Worm (Caenorhabditis elegans) whole organism, L2 larva: ENCODE measurements around the gene igeg-1.

ENCODE experiments used
- C34F6.9 ChIP-seq: fragments of 150-350 bp; optimal IDR thresholded peaks from 2 replicates; lab custom pipeline; 2014; ENCODE audit warnings: missing biosample characterization, missing genetic modification characterization
- F13H6.1 ChIP-seq: sonication (generic microtip); optimal IDR thresholded peaks from 2 replicates; lab custom pipeline; 2016; ENCODE audit warnings: missing genetic modification characterization, missing compliant biosample characterization
- R02D3.7 ChIP-seq: fragments of 150-350 bp; optimal IDR thresholded peaks from 2 replicates; lab custom pipeline; 2014; ENCODE audit warnings: missing biosample characterization, missing genetic modification characterization
- Y55F3AM.14 ChIP-seq: fragments of 200-800 bp; sonication (Bioruptor generic); optimal IDR thresholded peaks from 2 replicates; lab custom pipeline; 2018; ENCODE audit warnings: mild to moderate bottlenecking, missing genetic modification characterization, missing compliant biosample characterization
- ZK546.5 ChIP-seq: sonication (generic microtip); optimal IDR thresholded peaks from 2 replicates; lab custom pipeline; 2017; ENCODE audit warnings: missing biosample characterization, missing genetic modification characterization
- aly-2 ChIP-seq: fragments of 150-350 bp; optimal IDR thresholded peaks from 2 replicates; lab custom pipeline; 2014; ENCODE audit warnings: missing biosample characterization, missing genetic modification characterization
- ama-1 ChIP-seq: fragments of 150-350 bp; optimal IDR thresholded peaks from 2 replicates; lab custom pipeline; 2018; ENCODE audit warnings: inconsistent platforms
- blmp-1 ChIP-seq: sonication (generic microtip); optimal IDR thresholded peaks from 2 replicates; lab custom pipeline; 2017; ENCODE audit warnings: missing genetic modification characterization, mild to moderate bottlenecking, missing compliant biosample characterization, antibody characterized with exemption, moderate library complexity; ENCODE audit not compliant: insufficient read depth
- ceh-82 ChIP-seq: fragments of 150-350 bp; optimal IDR thresholded peaks from 2 replicates; lab custom pipeline; 2014; ENCODE audit warnings: missing biosample characterization, missing genetic modification characterization
- crh-2 ChIP-seq: sonication (generic microtip); optimal IDR thresholded peaks from 2 replicates; lab custom pipeline; 2017; ENCODE audit warnings: missing biosample characterization, missing genetic modification characterization
- dmd-4 ChIP-seq: sonication (generic microtip); optimal IDR thresholded peaks from 2 replicates; lab custom pipeline; 2017; ENCODE audit warnings: missing biosample characterization, missing genetic modification characterization
- egl-27 ChIP-seq: sonication (generic microtip); optimal IDR thresholded peaks from 3 replicates; lab custom pipeline; 2017; ENCODE audit warnings: missing biosample characterization, missing genetic modification reagents, missing genetic modification characterization
- elt-1 ChIP-seq: fragments of 150-350 bp; optimal IDR thresholded peaks from 2 replicates; lab custom pipeline; 2014; ENCODE audit warnings: missing biosample characterization, missing genetic modification characterization
- elt-3 ChIP-seq: sonication (generic microtip); optimal IDR thresholded peaks from 2 replicates; lab custom pipeline; 2017; ENCODE audit warnings: missing biosample characterization, missing genetic modification characterization
- gmeb-1 ChIP-seq: fragments of 150-350 bp; optimal IDR thresholded peaks from 2 replicates; lab custom pipeline; 2014; ENCODE audit warnings: missing biosample characterization, missing genetic modification characterization
- lin-13 ChIP-seq: fragments of 150-350 bp; optimal IDR thresholded peaks from 2 replicates; lab custom pipeline; 2014; ENCODE audit warnings: missing biosample characterization, missing genetic modification reagents, missing genetic modification characterization
- lin-39 ChIP-seq: fragments of 150-350 bp; optimal IDR thresholded peaks from 2 replicates; lab custom pipeline; 2014; ENCODE audit warnings: missing biosample characterization, missing genetic modification reagents, missing genetic modification characterization
- mab-5 ChIP-seq: fragments of 150-350 bp; optimal IDR thresholded peaks from 2 replicates; lab custom pipeline; 2014; ENCODE audit warnings: missing biosample characterization, missing genetic modification characterization
- mbf-1 ChIP-seq: sonication (generic microtip); optimal IDR thresholded peaks from 2 replicates; lab custom pipeline; 2017; ENCODE audit warnings: missing biosample characterization, missing genetic modification characterization
- mdl-1 ChIP-seq, 2 experiments: fragments of 150-350 bp in 1 of 2; sonication (generic microtip) in 1 of 2; optimal IDR thresholded peaks; 2 replicates each; lab custom pipeline; 2017; ENCODE audit warnings: missing biosample characterization in 2 of 2, missing genetic modification characterization in 2 of 2
- nhr-10 ChIP-seq: sonication (generic microtip); optimal IDR thresholded peaks from 2 replicates; lab custom pipeline; 2017; ENCODE audit warnings: missing biosample characterization, missing genetic modification characterization
- nhr-11 ChIP-seq: fragments of 150-350 bp; optimal IDR thresholded peaks from 2 replicates; lab custom pipeline; 2014; ENCODE audit warnings: missing biosample characterization, missing genetic modification characterization
- nhr-12 ChIP-seq: fragments of 150-350 bp; optimal IDR thresholded peaks from 2 replicates; lab custom pipeline; 2014; ENCODE audit warnings: missing biosample characterization, missing genetic modification characterization
- nhr-23 ChIP-seq: fragments of 150-350 bp; optimal IDR thresholded peaks from 2 replicates; lab custom pipeline; 2014; ENCODE audit warnings: missing biosample characterization, missing genetic modification reagents, missing genetic modification characterization
- nhr-25 ChIP-seq: fragments of 150-350 bp; sonication (generic microtip); optimal IDR thresholded peaks from 3 replicates; lab custom pipeline; 2014; ENCODE audit warnings: missing biosample characterization, missing genetic modification characterization
- nhr-6 ChIP-seq: fragments of 150-350 bp; optimal IDR thresholded peaks from 2 replicates; lab custom pipeline; 2014; ENCODE audit warnings: missing biosample characterization, missing genetic modification characterization
- nhr-77 ChIP-seq: fragments of 150-350 bp; optimal IDR thresholded peaks from 2 replicates; lab custom pipeline; 2014; ENCODE audit warnings: missing biosample characterization, missing genetic modification characterization
- peb-1 ChIP-seq: fragments of 150-350 bp; optimal IDR thresholded peaks from 2 replicates; lab custom pipeline; 2014; ENCODE audit warnings: missing biosample characterization, missing genetic modification characterization
- sem-4 ChIP-seq: fragments of 150-350 bp; optimal IDR thresholded peaks from 2 replicates; lab custom pipeline; 2014; ENCODE audit warnings: missing biosample characterization, missing genetic modification reagents, missing genetic modification characterization
- skn-1 ChIP-seq: sonication (generic microtip); optimal IDR thresholded peaks from 2 replicates; lab custom pipeline; 2017; ENCODE audit warnings: missing biosample characterization, missing genetic modification characterization
- sma-3 ChIP-seq: sonication (generic microtip); optimal IDR thresholded peaks from 2 replicates; lab custom pipeline; 2016; ENCODE audit warnings: missing genetic modification reagents, missing genetic modification characterization, missing compliant biosample characterization
- sma-9 ChIP-seq, 2 experiments: fragments of 150-350 bp in 1 of 2; sonication (generic microtip) in 1 of 2; optimal IDR thresholded peaks; 2 replicates each; lab custom pipeline; 2014 to 2016; ENCODE audit warnings: missing genetic modification characterization in 2 of 2, mild to moderate bottlenecking in 1 of 2, missing biosample characterization in 1 of 2, missing compliant biosample characterization in 1 of 2, missing genetic modification reagents in 1 of 2, moderate library complexity in 1 of 2
- snpc-4 ChIP-seq: fragments of 150-350 bp; optimal IDR thresholded peaks from 2 replicates; lab custom pipeline; 2014; ENCODE audit warnings: missing biosample characterization, missing genetic modification characterization
- unc-39 ChIP-seq: fragments of 150-350 bp; optimal IDR thresholded peaks from 2 replicates; lab custom pipeline; 2014; ENCODE audit warnings: missing biosample characterization, missing genetic modification characterization
- unc-55 ChIP-seq: fragments of 150-350 bp; sonication (generic microtip); optimal IDR thresholded peaks from 3 replicates; lab custom pipeline; 2014; ENCODE audit warnings: missing biosample characterization, missing genetic modification reagents, missing genetic modification characterization
- unc-62 ChIP-seq: fragments of 150-350 bp; optimal IDR thresholded peaks from 2 replicates; lab custom pipeline; 2014; ENCODE audit warnings: missing biosample characterization, missing genetic modification reagents, missing genetic modification characterization
- zag-1 ChIP-seq: fragments of 150-350 bp; optimal IDR thresholded peaks from 2 replicates; lab custom pipeline; 2014; ENCODE audit warnings: missing biosample characterization, missing genetic modification characterization
- ztf-11 ChIP-seq: sonication (generic microtip); optimal IDR thresholded peaks from 2 replicates; lab custom pipeline; 2017; ENCODE audit warnings: missing biosample characterization, missing genetic modification characterization
- ztf-4 ChIP-seq: fragments of 150-350 bp; optimal IDR thresholded peaks from 2 replicates; lab custom pipeline; 2014; ENCODE audit warnings: missing biosample characterization, missing genetic modification characterization

Gene igeg-1

ce11 chrIV:4567343-4567742 is 4.9 kb downstream of the igeg-1 start, which contains the start of gene F28E10.4:
TSS of gene F28E10.4 (minus strand) at chrIV:4567443.
- TF ChIP-seq zag-1 (tag; lab: Kevin White, UChicago), result no peak
- no peak for TF ChIP-seq lin-13 (GFP tag; lab: Kevin White, UChicago)
- TF ChIP-seq ztf-4 (tag; lab: Kevin White, UChicago), result no peak
- no peak for TF ChIP-seq crh-2 (tag; lab: Kevin White, UChicago)
- TF ChIP-seq nhr-12 (tag; lab: Kevin White, UChicago), result no peak
- no peak for TF ChIP-seq nhr-6 (tag; lab: Kevin White, UChicago)
- TF ChIP-seq elt-3 (tag; lab: Kevin White, UChicago), result no peak
- TF ChIP-seq unc-39 (tag; lab: Kevin White, UChicago), result no peak
- TF ChIP-seq sma-9 (GFP tag; optimal IDR thresholded peaks at IDR 0.05; lab: Kevin White, UChicago), result no peak
- TF ChIP-seq sma-9 (tag; optimal IDR thresholded peaks at IDR 0.05; lab: Kevin White, UChicago), result no peak
- no peak for TF ChIP-seq ztf-11 (tag; lab: Kevin White, UChicago)
- TF ChIP-seq aly-2 (tag; lab: Kevin White, UChicago), result no peak
- no peak for TF ChIP-seq dmd-4 (tag; lab: Kevin White, UChicago)
- no peak for TF ChIP-seq mbf-1 (tag; lab: Kevin White, UChicago)
- TF ChIP-seq blmp-1 (tag; lab: Kevin White, UChicago), result no peak
- TF ChIP-seq egl-27 (tag; lab: Kevin White, UChicago), result no peak
- no peak for TF ChIP-seq snpc-4 (tag; lab: Kevin White, UChicago)
- TF ChIP-seq unc-62 (GFP tag; lab: Kevin White, UChicago), result no peak
- no peak for TF ChIP-seq nhr-23 (tag; lab: Kevin White, UChicago)
- TF ChIP-seq ama-1 (lab: Kevin White, UChicago), result no peak

ce11 chrIV:4568402-4568891 is 6.0 kb downstream of the igeg-1 start, which contains the start of gene F28E10.1:
TSS of gene F28E10.1 (plus strand) at chrIV:4568841.
- TF ChIP-seq nhr-11 (tag; lab: Kevin White, UChicago), result no peak
- TF ChIP-seq skn-1, result no peak
- TF ChIP-seq ceh-82 (tag; lab: Kevin White, UChicago), result no peak

ce11 chrIV:4570599-4570998 is 8.2 kb downstream of the igeg-1 start:
- TF ChIP-seq nhr-23 (tag; lab: Kevin White, UChicago), result no peak
- no peak for TF ChIP-seq snpc-4 (tag; lab: Kevin White, UChicago)
- TF ChIP-seq unc-55 (GFP tag; lab: Kevin White, UChicago), result peak; percentile 7
- no peak for TF ChIP-seq nhr-10 (tag; lab: Kevin White, UChicago)
- TF ChIP-seq Y55F3AM.14 (GFP tag; lab: Kevin White, UChicago), result peak; percentile 8
- no peak for TF ChIP-seq nhr-25 (tag; lab: Kevin White, UChicago)
- no peak for TF ChIP-seq ZK546.5 (tag; lab: Kevin White, UChicago)
- TF ChIP-seq ceh-82 (tag; lab: Kevin White, UChicago), result no peak
- no peak for TF ChIP-seq lin-39 (tag; lab: Kevin White, UChicago)
- peak; percentile 29 for TF ChIP-seq C34F6.9
- TF ChIP-seq sma-9 (GFP tag; optimal IDR thresholded peaks at IDR 0.05; lab: Kevin White, UChicago), result peak; percentile 7
- TF ChIP-seq sma-9 (tag; optimal IDR thresholded peaks at IDR 0.05; lab: Kevin White, UChicago), result no peak
- no peak for TF ChIP-seq unc-39 (tag; lab: Kevin White, UChicago)
- TF ChIP-seq gmeb-1 (tag; lab: Kevin White, UChicago), result no peak

- no peak for TF ChIP-seq nhr-6 (tag; lab: Kevin White, UChicago)
- no peak for TF ChIP-seq ztf-4 (tag; lab: Kevin White, UChicago)
- no peak for TF ChIP-seq ztf-11 (tag; lab: Kevin White, UChicago)
- peak; percentile 34 for TF ChIP-seq crh-2 (tag; lab: Kevin White, UChicago)
- no peak for TF ChIP-seq dmd-4 (tag; lab: Kevin White, UChicago)
- no peak for TF ChIP-seq F13H6.1 (tag; lab: Kevin White, UChicago)
- no peak for TF ChIP-seq aly-2 (tag; lab: Kevin White, UChicago)
- no peak for TF ChIP-seq mdl-1 (tag; optimal IDR thresholded peaks at IDR 0.05; lab: Kevin White, UChicago)
- TF ChIP-seq lin-13 (GFP tag; lab: Kevin White, UChicago), result no peak
- TF ChIP-seq elt-1 (tag; lab: Kevin White, UChicago), result no peak
- TF ChIP-seq nhr-23 (tag; lab: Kevin White, UChicago), result no peak
- peak; percentile 6 for TF ChIP-seq C34F6.9
- TF ChIP-seq unc-55 (GFP tag; lab: Kevin White, UChicago), result peak; percentile 8
- no peak for TF ChIP-seq nhr-25 (tag; lab: Kevin White, UChicago)
- no peak for TF ChIP-seq peb-1 (tag; lab: Kevin White, UChicago)
- TF ChIP-seq unc-62 (GFP tag; lab: Kevin White, UChicago), result no peak
- TF ChIP-seq R02D3.7 (tag; lab: Kevin White, UChicago), result no peak
- no peak for TF ChIP-seq skn-1
- no peak for TF ChIP-seq sma-3
- TF ChIP-seq elt-3 (tag; lab: Kevin White, UChicago), result no peak
- no peak for TF ChIP-seq gmeb-1 (tag; lab: Kevin White, UChicago)
- TF ChIP-seq nhr-77 (tag; lab: Kevin White, UChicago), result no peak
- no peak for TF ChIP-seq sem-4
- TF ChIP-seq nhr-11 (tag; lab: Kevin White, UChicago), result no peak
- TF ChIP-seq ama-1 (lab: Kevin White, UChicago), result no peak
- peak; percentile 22 for TF ChIP-seq mab-5 (tag; lab: Kevin White, UChicago)
- no peak for TF ChIP-seq snpc-4 (tag; lab: Kevin White, UChicago)
- TF ChIP-seq, all 48 proteins: peak for 4
These were observed 11.6 kb downstream of the igeg-1 start for ce11 chrIV:4574051-4574450.
